Fruit fly (Drosophila melanogaster) whole organism, embryonic: ENCODE measurements around the gene ldbr.

ENCODE experiments used
- Bdp1 ChIP-seq: fragments of 200-800 bp; sonication (Bioruptor generic); optimal IDR thresholded peaks from 3 replicates; lab custom pipeline; 2016; ENCODE audit warnings: missing biosample characterization, missing genetic modification characterization
- CG10209 ChIP-seq: fragments of 200-800 bp; sonication (Bioruptor generic); optimal IDR thresholded peaks from 3 replicates; lab custom pipeline; 2017; ENCODE audit warnings: missing biosample characterization, mild to moderate bottlenecking, missing genetic modification characterization, missing genetic modification reagents
- CG10654 ChIP-seq: fragments of 200-800 bp; sonication (Bioruptor generic); optimal IDR thresholded peaks from 2 replicates; lab custom pipeline; 2016; ENCODE audit warnings: missing biosample characterization, missing genetic modification characterization
- CG10979 ChIP-seq: fragments of 200-800 bp; sonication (Bioruptor generic); optimal IDR thresholded peaks from 2 replicates; lab custom pipeline; 2018; ENCODE audit warnings: missing biosample characterization, mild to moderate bottlenecking, missing genetic modification characterization, moderate library complexity
- CG13624 ChIP-seq: fragments of 200-800 bp; sonication (Bioruptor generic); optimal IDR thresholded peaks from 2 replicates; lab custom pipeline; 2016; ENCODE audit warnings: missing biosample characterization, missing genetic modification characterization
- CG14014 ChIP-seq: fragments of 200-800 bp; sonication (Bioruptor generic); IDR thresholded peaks from 2 replicates; pipeline ENCODE4 v1.3.6; 2022; ENCODE audit warnings: missing biosample characterization, missing genetic modification characterization
- CG15696 ChIP-seq: fragments of 200-800 bp; sonication (Bioruptor generic); optimal IDR thresholded peaks from 2 replicates; lab custom pipeline; 2019; ENCODE audit warnings: missing biosample characterization, mild to moderate bottlenecking, missing genetic modification characterization, moderate library complexity
- CG17912 ChIP-seq: fragments of 200-800 bp; sonication (Bioruptor generic); optimal IDR thresholded peaks from 2 replicates; lab custom pipeline; 2018; ENCODE audit warnings: missing biosample characterization, mild to moderate bottlenecking, missing genetic modification characterization
- CG2116 ChIP-seq: fragments of 200-800 bp; sonication (Bioruptor generic); optimal IDR thresholded peaks from 3 replicates; lab custom pipeline; 2018; ENCODE audit warnings: missing biosample characterization, mild to moderate bottlenecking, missing genetic modification characterization
- CG42726 ChIP-seq: fragments of 200-800 bp; sonication (Bioruptor generic); IDR thresholded peaks from 2 replicates; pipeline ENCODE4 v1.3.6; 2022; ENCODE audit warnings: missing biosample characterization, missing genetic modification characterization; ENCODE audit not compliant: partially characterized antibody
- CG6791 ChIP-seq: fragments of 200-800 bp; sonication (Bioruptor generic); IDR thresholded peaks from 3 replicates; pipeline ENCODE4 v1.3.6; 2022; ENCODE audit warnings: missing biosample characterization, missing genetic modification characterization; ENCODE audit not compliant: partially characterized antibody
- CG7271 ChIP-seq: fragments of 200-800 bp; sonication (Bioruptor generic); optimal IDR thresholded peaks from 2 replicates; lab custom pipeline; 2018; ENCODE audit warnings: missing biosample characterization, mild to moderate bottlenecking, missing genetic modification characterization, moderate library complexity
- CG7556 ChIP-seq: fragments of 200-800 bp; sonication (Bioruptor generic); optimal IDR thresholded peaks from 2 replicates; lab custom pipeline; 2017; ENCODE audit warnings: missing biosample characterization, mild to moderate bottlenecking, missing genetic modification characterization
- CG7839 ChIP-seq: fragments of 200-800 bp; sonication (Bioruptor generic); optimal IDR thresholded peaks from 3 replicates; lab custom pipeline; 2018; ENCODE audit warnings: missing biosample characterization, mild to moderate bottlenecking, missing genetic modification characterization, moderate library complexity
- CG7987 ChIP-seq: fragments of 200-800 bp; sonication (Bioruptor generic); optimal IDR thresholded peaks from 2 replicates; lab custom pipeline; 2018; ENCODE audit warnings: missing biosample characterization, mild to moderate bottlenecking, missing genetic modification characterization, moderate library complexity
- CG9817 ChIP-seq: fragments of 200-800 bp; sonication (Bioruptor generic); optimal IDR thresholded peaks from 2 replicates; lab custom pipeline; 2018; ENCODE audit warnings: missing biosample characterization, mild to moderate bottlenecking, missing genetic modification characterization, moderate library complexity
- CG9932 ChIP-seq: fragments of 200-800 bp; sonication (Bioruptor generic); IDR thresholded peaks from 2 replicates; pipeline ENCODE4 v1.3.6; 2022; ENCODE audit warnings: missing biosample characterization, missing genetic modification characterization
- D ChIP-seq, 2 experiments: fragments of 200-800 bp in 1 of 2; fragments of >200 bp in 1 of 2; sonication (Bioruptor generic) in 1 of 2; optimal IDR thresholded peaks; 2 replicates in 1 of 2; 3 replicates in 1 of 2; lab custom pipeline; 2017; ENCODE audit warnings: mild to moderate bottlenecking in 1 of 2, missing biosample characterization in 1 of 2, missing genetic modification characterization in 1 of 2, missing genetic modification reagents in 1 of 2
- Dfd ChIP-seq, 2 experiments: fragments of >200 bp; optimal IDR thresholded peaks; 2 replicates each; lab custom pipeline; 2017; ENCODE audit warnings: missing biosample characterization in 2 of 2, missing genetic modification characterization in 2 of 2
- Doc2 ChIP-seq: fragments of 200-800 bp; sonication (Bioruptor generic); IDR thresholded peaks from 2 replicates; pipeline ENCODE4 v1.3.6; 2022; ENCODE audit warnings: missing biosample characterization, missing genetic modification characterization
- Ets97D ChIP-seq: fragments of 200-800 bp; sonication (Bioruptor generic); optimal IDR thresholded peaks from 3 replicates; lab custom pipeline; 2016; ENCODE audit warnings: missing biosample characterization, missing genetic modification characterization
- H2.0 ChIP-seq: fragments of 200-800 bp; sonication (Bioruptor generic); IDR thresholded peaks from 2 replicates; pipeline ENCODE4 v1.3.6; 2022; ENCODE audit warnings: missing biosample characterization, missing genetic modification characterization
- HLHmδ ChIP-seq: fragments of 200-800 bp; sonication (Bioruptor generic); optimal IDR thresholded peaks from 2 replicates; lab custom pipeline; 2018; ENCODE audit warnings: missing biosample characterization, mild to moderate bottlenecking, missing genetic modification characterization, moderate library complexity
- Hmr ChIP-seq: fragments of 200-800 bp; sonication (Bioruptor generic); optimal IDR thresholded peaks from 3 replicates; lab custom pipeline; 2017; ENCODE audit warnings: mild to moderate bottlenecking, missing biosample characterization, missing genetic modification reagents, missing genetic modification characterization
- Myb ChIP-seq: fragments of 200-800 bp; sonication (Bioruptor generic); optimal IDR thresholded peaks from 2 replicates; lab custom pipeline; 2016; ENCODE audit warnings: missing biosample characterization, missing genetic modification characterization
- Poxn ChIP-seq: fragments of 200-800 bp; sonication (Bioruptor generic); IDR thresholded peaks from 2 replicates; pipeline ENCODE4 v1.3.6; 2022; ENCODE audit warnings: missing biosample characterization, missing genetic modification characterization
- Sox100B ChIP-seq: fragments of 200-800 bp; sonication (Bioruptor generic); optimal IDR thresholded peaks from 3 replicates; lab custom pipeline; 2018; ENCODE audit warnings: missing biosample characterization, mild to moderate bottlenecking, missing genetic modification characterization
- Stat92E ChIP-seq, 3 experiments: fragments of >200 bp in 2 of 3; fragments of 200-800 bp in 1 of 3; sonication (Bioruptor generic) in 1 of 3; optimal IDR thresholded peaks; 2 replicates each; lab custom pipeline; 2017 to 2019; ENCODE audit warnings: missing biosample characterization in 3 of 3, missing genetic modification characterization in 3 of 3, mild to moderate bottlenecking in 1 of 3, moderate library complexity in 1 of 3
- ash1 ChIP-seq: fragments of 200-800 bp; sonication (Bioruptor generic); optimal IDR thresholded peaks from 2 replicates; lab custom pipeline; 2018; ENCODE audit warnings: missing biosample characterization, mild to moderate bottlenecking, missing genetic modification characterization
- dimm ChIP-seq: fragments of 200-800 bp; sonication (Bioruptor generic); IDR thresholded peaks from 2 replicates; pipeline ENCODE4 v1.3.6; 2022; ENCODE audit warnings: missing biosample characterization, missing genetic modification characterization
- ftz-f1 ChIP-seq: fragments of 200-800 bp; sonication (Bioruptor generic); optimal IDR thresholded peaks from 2 replicates; lab custom pipeline; 2016; ENCODE audit warnings: missing biosample characterization, missing genetic modification characterization
- gcm2 ChIP-seq: fragments of 200-800 bp; sonication (Bioruptor generic); optimal IDR thresholded peaks from 2 replicates; lab custom pipeline; 2016; ENCODE audit warnings: missing biosample characterization, missing genetic modification characterization
- hbn ChIP-seq: fragments of 200-800 bp; sonication (Bioruptor generic); IDR thresholded peaks from 2 replicates; pipeline ENCODE4 v1.3.6; 2022; ENCODE audit warnings: missing biosample characterization, missing genetic modification characterization; ENCODE audit not compliant: partially characterized antibody
- lov ChIP-seq, 2 experiments: fragments of 200-800 bp in 1 of 2; fragments of >200 bp in 1 of 2; sonication (Bioruptor generic) in 1 of 2; IDR thresholded peaks in 1 of 2; optimal IDR thresholded peaks in 1 of 2; 2 replicates in 1 of 2; 3 replicates in 1 of 2; pipeline versions ENCODE4 v1.3.6 to Lab custom; 2017 to 2022; ENCODE audit warnings: missing biosample characterization in 1 of 2, missing genetic modification characterization in 1 of 2
- mam ChIP-seq: fragments of 200-800 bp; sonication (Bioruptor generic); optimal IDR thresholded peaks from 3 replicates; lab custom pipeline; 2016; ENCODE audit warnings: missing biosample characterization, missing genetic modification characterization
- oc ChIP-seq: fragments of 200-800 bp; sonication (Bioruptor generic); optimal IDR thresholded peaks from 2 replicates; lab custom pipeline; 2018; ENCODE audit warnings: missing biosample characterization, mild to moderate bottlenecking, missing genetic modification characterization, moderate library complexity
- org-1 ChIP-seq: fragments of 200-800 bp; sonication (Bioruptor generic); optimal IDR thresholded peaks from 2 replicates; lab custom pipeline; 2017; ENCODE audit warnings: missing biosample characterization, missing genetic modification characterization
- pzg ChIP-seq: fragments of 200-800 bp; sonication (Bioruptor generic); optimal IDR thresholded peaks from 3 replicates; lab custom pipeline; 2018; ENCODE audit warnings: missing biosample characterization, mild to moderate bottlenecking, missing genetic modification characterization, moderate library complexity
- ranshi ChIP-seq: fragments of 200-800 bp; sonication (Bioruptor generic); IDR thresholded peaks from 2 replicates; pipeline ENCODE4 v1.3.6; 2022; ENCODE audit warnings: missing biosample characterization, missing genetic modification characterization
- repo ChIP-seq: fragments of 200-800 bp; sonication (Bioruptor generic); optimal IDR thresholded peaks from 2 replicates; lab custom pipeline; 2016; ENCODE audit warnings: missing biosample characterization, missing genetic modification characterization
- rib ChIP-seq: fragments of 200-800 bp; sonication (Bioruptor generic); IDR thresholded peaks from 2 replicates; pipeline ENCODE4 v1.3.6; 2022; ENCODE audit warnings: missing biosample characterization, missing genetic modification characterization
- scrt ChIP-seq: fragments of 200-800 bp; sonication (Bioruptor generic); optimal IDR thresholded peaks from 2 replicates; lab custom pipeline; 2018; ENCODE audit warnings: missing biosample characterization, mild to moderate bottlenecking, missing genetic modification characterization, moderate library complexity
- sens-2 ChIP-seq: fragments of 200-800 bp; sonication (Bioruptor generic); IDR thresholded peaks from 2 replicates; pipeline ENCODE4 v1.3.6; 2022; ENCODE audit warnings: missing biosample characterization, missing genetic modification characterization
- sim ChIP-seq: fragments of 200-800 bp; sonication (Bioruptor generic); IDR thresholded peaks from 2 replicates; pipeline ENCODE4 v1.3.6; 2022; ENCODE audit warnings: missing biosample characterization, missing genetic modification characterization
- slp2 ChIP-seq: fragments of 200-800 bp; sonication (Bioruptor generic); optimal IDR thresholded peaks from 2 replicates; lab custom pipeline; 2016; ENCODE audit warnings: missing biosample characterization, missing genetic modification characterization
- sna ChIP-seq: fragments of 200-800 bp; sonication (Bioruptor generic); IDR thresholded peaks from 2 replicates; pipeline ENCODE4 v1.3.6; 2022; ENCODE audit warnings: missing biosample characterization, missing genetic modification characterization; ENCODE audit not compliant: partially characterized antibody
- vvl ChIP-seq: fragments of 200-800 bp; sonication (Bioruptor generic); IDR thresholded peaks from 2 replicates; pipeline ENCODE4 v1.3.6; 2022; ENCODE audit warnings: missing biosample characterization, missing genetic modification characterization
- yki ChIP-seq: fragments of >200 bp; optimal IDR thresholded peaks from 3 replicates; lab custom pipeline; 2018

The ldbr gene

dm6 chr3L:8153206-8153996 is 31.8 kb downstream of the ldbr start (continued):
- TF ChIP-seq CG9932 (GFP tag; lab: Robert Waterston, UW) (peak; percentile 30; the same call in 1 of the 2 replicates), rib (no peak), Stat92E (GFP tag; optimal IDR thresholded peaks at IDR 0.05; lab: Kevin White, UChicago) (no peak), scrt (GFP tag; lab: Kevin White, UChicago) (peak; percentile 32), vvl (GFP tag; lab: Robert Waterston, UW) (peak; percentile 75), CG2116 (peak; percentile 5), pzg (GFP tag; lab: Kevin White, UChicago) (no peak), ash1 (GFP tag; lab: Kevin White, UChicago) (no peak), oc (tag; lab: Kevin White, UChicago) (peak; percentile 80), hbn (GFP tag; lab: Robert Waterston, UW) (no peak), CG14014 (0 out of 2 replicates have a peak, but pooled peaks have one; percentile 31), Myb (GFP tag; lab: Kevin White, UChicago) (no peak), CG42726 (GFP tag; lab: Robert Waterston, UW) (no peak), CG10979 (tag; lab: Kevin White, UChicago) (peak; percentile 61), dimm (GFP tag; lab: Robert Waterston, UW) (no peak), CG7987 (no peak), CG15696 (tag; lab: Kevin White, UChicago) (no peak), sens-2 (GFP tag; lab: Robert Waterston, UW) (no peak), CG10209 (GFP tag; lab: Kevin White, UChicago) (peak; percentile 58), CG17912 (no peak), Hmr (GFP tag; lab: Kevin White, UChicago) (no peak), ranshi (GFP tag; lab: Robert Waterston, UW) (peak; percentile 46; the same call in 1 of the 2 replicates), HLHmδ (GFP tag; lab: Kevin White, UChicago) (no peak), yki (no peak), Sox100B (peak; percentile 60), org-1 (GFP tag; lab: Kevin White, UChicago) (peak; percentile 15), slp2 (GFP tag; lab: Kevin White, UChicago) (no peak), ftz-f1 (GFP tag; lab: Kevin White, UChicago) (no peak), repo (GFP tag; lab: Kevin White, UChicago) (no peak), Dfd (GFP tag; optimal IDR thresholded peaks at IDR 0.05; lab: Kevin White, UChicago) (no peak), D (optimal IDR thresholded peaks at IDR 0.05; lab: Kevin White, UChicago) (no peak), D (GFP tag; optimal IDR thresholded peaks at IDR 0.05; lab: Kevin White, UChicago) (peak; percentile 30), CG7839 (tag; lab: Kevin White, UChicago) (peak; percentile 58), CG9817 (tag; lab: Kevin White, UChicago) (peak; percentile 20), Doc2 (GFP tag; lab: Robert Waterston, UW) (no peak), CG10654 (GFP tag; lab: Kevin White, UChicago) (peak; percentile 45), sim (GFP tag; lab: Robert Waterston, UW) (no peak), CG7271 (tag; lab: Kevin White, UChicago) (no peak), CG13624 (GFP tag; lab: Kevin White, UChicago) (no peak), Bdp1 (GFP tag; lab: Kevin White, UChicago) (peak; percentile 9), H2.0 (GFP tag; lab: Robert Waterston, UW) (peak; percentile 72; the same call in 1 of the 2 replicates), CG6791 (GFP tag; lab: Robert Waterston, UW) (no peak), sna (no peak), CG7556 (no peak), gcm2 (no peak), mam (peak; percentile 18), Poxn (GFP tag; lab: Robert Waterston, UW) (no peak), Ets97D (GFP tag; lab: Kevin White, UChicago) (no peak), lov (optimal IDR thresholded peaks at IDR 0.05; lab: Kevin White, UChicago) (no peak), lov (GFP tag; IDR thresholded peaks at IDR 0.05; lab: Robert Waterston, UW) (peak; percentile 73; the same call in 1 of the 3 replicates)
